Fruit fly (Drosophila melanogaster) whole organism, embryonic: ENCODE results near the gene mRpL16.

Experiments used
- Ada2b ChIP-seq: fragments of 200-800 bp; sonication (Bioruptor generic); IDR thresholded peaks from 2 replicates; pipeline ENCODE4 v1.3.6; 2022; ENCODE audit warnings: missing biosample characterization, missing genetic modification characterization
- Adf1 ChIP-seq: fragments of 200-800 bp; sonication (Bioruptor generic); IDR thresholded peaks from 2 replicates; pipeline ENCODE4 v1.3.6; 2022; ENCODE audit warnings: missing biosample characterization, missing genetic modification characterization
- C15 ChIP-seq: fragments of 200-800 bp; sonication (Bioruptor generic); IDR thresholded peaks from 3 replicates; pipeline ENCODE4 v1.3.6; 2022; ENCODE audit warnings: missing biosample characterization, missing genetic modification characterization
- CG10147 ChIP-seq: fragments of 200-800 bp; sonication (Bioruptor generic); optimal IDR thresholded peaks from 2 replicates; lab custom pipeline; 2019; ENCODE audit warnings: missing biosample characterization, mild to moderate bottlenecking, missing genetic modification characterization, moderate library complexity
- CG10267 ChIP-seq: fragments of 200-800 bp; sonication (Bioruptor generic); optimal IDR thresholded peaks from 2 replicates; lab custom pipeline; 2018; ENCODE audit warnings: missing biosample characterization, mild to moderate bottlenecking, missing genetic modification characterization, moderate library complexity
- CG10366 ChIP-seq: fragments of 200-800 bp; sonication (Bioruptor generic); IDR thresholded peaks from 2 replicates; pipeline ENCODE4 v1.3.6; 2022; ENCODE audit warnings: missing biosample characterization, missing genetic modification characterization
- CG12219 ChIP-seq: fragments of 200-800 bp; sonication (Bioruptor generic); optimal IDR thresholded peaks from 3 replicates; lab custom pipeline; 2018; ENCODE audit warnings: missing biosample characterization, mild to moderate bottlenecking, missing genetic modification characterization
- CG12391 ChIP-seq: fragments of 200-800 bp; sonication (Bioruptor generic); optimal IDR thresholded peaks from 3 replicates; lab custom pipeline; 2018; ENCODE audit warnings: missing biosample characterization, mild to moderate bottlenecking, missing genetic modification characterization, moderate library complexity
- CG12942 ChIP-seq: fragments of 200-800 bp; sonication (Bioruptor generic); optimal IDR thresholded peaks from 3 replicates; lab custom pipeline; 2016; ENCODE audit warnings: missing biosample characterization, missing genetic modification characterization
- CG13894 ChIP-seq: fragments of 200-800 bp; sonication (Bioruptor generic); optimal IDR thresholded peaks from 3 replicates; lab custom pipeline; 2018; ENCODE audit warnings: missing biosample characterization, mild to moderate bottlenecking, missing genetic modification characterization, moderate library complexity
- CG1602 ChIP-seq: fragments of 200-800 bp; sonication (Bioruptor generic); optimal IDR thresholded peaks from 3 replicates; lab custom pipeline; 2016; ENCODE audit warnings: missing biosample characterization, missing genetic modification characterization
- CG1603 ChIP-seq: fragments of 200-800 bp; sonication (Bioruptor generic); optimal IDR thresholded peaks from 2 replicates; lab custom pipeline; 2019; ENCODE audit warnings: missing biosample characterization, mild to moderate bottlenecking, missing genetic modification characterization, moderate library complexity
- CG16779 ChIP-seq: fragments of 200-800 bp; sonication (Bioruptor generic); IDR thresholded peaks from 2 replicates; pipeline ENCODE4 v1.3.6; 2022; ENCODE audit warnings: missing biosample characterization, missing genetic modification characterization
- CG17829 ChIP-seq: fragments of 200-800 bp; optimal IDR thresholded peaks from 2 replicates; lab custom pipeline; 2019; ENCODE audit warnings: missing biosample characterization, mild to moderate bottlenecking, missing genetic modification characterization, moderate library complexity
- CG2116 ChIP-seq: fragments of 200-800 bp; sonication (Bioruptor generic); optimal IDR thresholded peaks from 3 replicates; lab custom pipeline; 2018; ENCODE audit warnings: missing biosample characterization, mild to moderate bottlenecking, missing genetic modification characterization
- CG32532 ChIP-seq: fragments of 200-800 bp; sonication (Bioruptor generic); IDR thresholded peaks from 2 replicates; pipeline ENCODE4 v1.3.6; 2022; ENCODE audit warnings: missing biosample characterization, missing genetic modification characterization
- CG32772 ChIP-seq: fragments of 200-800 bp; sonication (Bioruptor generic); IDR thresholded peaks from 2 replicates; pipeline ENCODE4 v1.3.6; 2022; ENCODE audit warnings: missing biosample characterization, missing genetic modification characterization
- CG34422 ChIP-seq: fragments of 200-800 bp; sonication (Bioruptor generic); IDR thresholded peaks from 3 replicates; pipeline ENCODE4 v1.3.6; 2022; ENCODE audit warnings: missing biosample characterization, missing genetic modification characterization
- CG4854 ChIP-seq: fragments of 200-800 bp; sonication (Bioruptor generic); optimal IDR thresholded peaks from 2 replicates; lab custom pipeline; 2016; ENCODE audit warnings: missing biosample characterization, missing genetic modification characterization, inconsistent platforms
- CG6683 ChIP-seq: fragments of 200-800 bp; sonication (Bioruptor generic); optimal IDR thresholded peaks from 2 replicates; lab custom pipeline; 2017; ENCODE audit warnings: missing biosample characterization, mild to moderate bottlenecking, missing genetic modification characterization, missing genetic modification reagents
- CTCF ChIP-seq: fragments of 200-800 bp; sonication (Bioruptor generic); optimal IDR thresholded peaks from 2 replicates; lab custom pipeline; 2017; ENCODE audit warnings: missing biosample characterization, mild to moderate bottlenecking, missing genetic modification characterization, moderate library complexity
- CkIIα-i1 ChIP-seq: fragments of 200-800 bp; sonication (Bioruptor generic); IDR thresholded peaks from 2 replicates; pipeline ENCODE4 v1.3.6; 2022; ENCODE audit warnings: missing biosample characterization, missing genetic modification characterization
- Deaf1 ChIP-seq: fragments of 200-800 bp; optimal IDR thresholded peaks from 3 replicates; lab custom pipeline; 2019; ENCODE audit warnings: missing biosample characterization, mild to moderate bottlenecking, missing genetic modification characterization, moderate library complexity
- Dref ChIP-seq: fragments of 200-800 bp; sonication (Bioruptor generic); IDR thresholded peaks from 2 replicates; pipeline ENCODE4 v1.3.6; 2022; ENCODE audit warnings: missing biosample characterization, missing genetic modification characterization
- E2f2 ChIP-seq: fragments of 200-800 bp; sonication (Bioruptor generic); IDR thresholded peaks from 2 replicates; pipeline ENCODE4 v1.3.6; 2022; ENCODE audit warnings: missing biosample characterization, missing genetic modification characterization
- Ets65A ChIP-seq: fragments of 200-800 bp; sonication (Bioruptor generic); peaks from one replicate; lab custom pipeline; 2016; ENCODE audit warnings: missing biosample characterization, missing genetic modification characterization
- HLHmδ ChIP-seq: fragments of 200-800 bp; sonication (Bioruptor generic); optimal IDR thresholded peaks from 2 replicates; lab custom pipeline; 2018; ENCODE audit warnings: missing biosample characterization, mild to moderate bottlenecking, missing genetic modification characterization, moderate library complexity
- HmgD ChIP-seq: fragments of 200-800 bp; sonication (Bioruptor generic); optimal IDR thresholded peaks from 3 replicates; lab custom pipeline; 2016; ENCODE audit warnings: missing biosample characterization, missing genetic modification characterization
- Mad ChIP-seq: fragments of 200-800 bp; sonication (Bioruptor generic); optimal IDR thresholded peaks from 2 replicates; lab custom pipeline; 2016; ENCODE audit warnings: missing biosample characterization, missing genetic modification characterization
- Ptx1 ChIP-seq: fragments of 200-800 bp; sonication (Bioruptor generic); IDR thresholded peaks from 2 replicates; pipeline ENCODE4 v1.3.6; 2022; ENCODE audit warnings: missing biosample characterization, missing genetic modification characterization
- Rfx ChIP-seq: fragments of 200-800 bp; sonication (Bioruptor generic); IDR thresholded peaks from 2 replicates; pipeline ENCODE4 v1.3.6; 2022; ENCODE audit warnings: missing biosample characterization, missing genetic modification characterization
- Sin3A ChIP-seq: fragments of >200 bp; optimal IDR thresholded peaks from 2 replicates; lab custom pipeline; 2018
- Spps ChIP-seq: fragments of 200-800 bp; sonication (Bioruptor generic); optimal IDR thresholded peaks from 2 replicates; lab custom pipeline; 2018; ENCODE audit warnings: missing biosample characterization, mild to moderate bottlenecking, missing genetic modification characterization
- YL-1 ChIP-seq: fragments of 200-800 bp; sonication (Bioruptor generic); optimal IDR thresholded peaks from 3 replicates; lab custom pipeline; 2017; ENCODE audit warnings: missing biosample characterization, mild to moderate bottlenecking, missing genetic modification characterization
- amos ChIP-seq: fragments of 200-800 bp; sonication (Bioruptor generic); IDR thresholded peaks from 2 replicates; pipeline ENCODE4 v1.3.6; 2022; ENCODE audit warnings: missing biosample characterization, missing genetic modification characterization; ENCODE audit not compliant: partially characterized antibody
- chinmo ChIP-seq: fragments of 200-800 bp; sonication (Bioruptor generic); IDR thresholded peaks from 4 replicates; pipeline ENCODE4 v1.3.6; 2022; ENCODE audit warnings: missing biosample characterization, missing genetic modification characterization; ENCODE audit not compliant: partially characterized antibody
- ci ChIP-seq: fragments of 200-800 bp; sonication (Bioruptor generic); IDR thresholded peaks from 3 replicates; pipeline ENCODE4 v1.3.6; 2022; ENCODE audit warnings: missing biosample characterization, missing genetic modification characterization
- danr ChIP-seq: fragments of 200-800 bp; sonication (Bioruptor generic); IDR thresholded peaks from 2 replicates; pipeline ENCODE4 v1.3.6; 2022; ENCODE audit warnings: missing biosample characterization, missing genetic modification characterization
- ems ChIP-seq: fragments of 200-800 bp; sonication (Bioruptor generic); optimal IDR thresholded peaks from 3 replicates; lab custom pipeline; 2016; ENCODE audit warnings: missing biosample characterization, missing genetic modification characterization
- gfzf ChIP-seq: fragments of 200-800 bp; sonication (Bioruptor generic); optimal IDR thresholded peaks from 2 replicates; lab custom pipeline; 2016; ENCODE audit warnings: missing biosample characterization, mild to moderate bottlenecking, missing genetic modification characterization, moderate library complexity
- ind ChIP-seq: fragments of 200-800 bp; sonication (Bioruptor generic); optimal IDR thresholded peaks from 3 replicates; lab custom pipeline; 2016; ENCODE audit warnings: missing biosample characterization, missing genetic modification characterization
- kah ChIP-seq: fragments of 200-800 bp; sonication (Bioruptor generic); optimal IDR thresholded peaks from 2 replicates; lab custom pipeline; 2018; ENCODE audit warnings: missing biosample characterization, mild to moderate bottlenecking, missing genetic modification characterization
- kay ChIP-seq: fragments of 200-800 bp; sonication (Bioruptor generic); optimal IDR thresholded peaks from 2 replicates; lab custom pipeline; 2016; ENCODE audit warnings: missing biosample characterization, missing genetic modification characterization
- luna ChIP-seq: fragments of 200-800 bp; sonication (Bioruptor generic); optimal IDR thresholded peaks from 2 replicates; lab custom pipeline; 2016; ENCODE audit warnings: missing biosample characterization, missing genetic modification characterization
- p53 ChIP-seq: fragments of 200-800 bp; sonication (Bioruptor generic); optimal IDR thresholded peaks from 2 replicates; lab custom pipeline; 2016; ENCODE audit warnings: missing biosample characterization, missing genetic modification characterization
- pan ChIP-seq, 4 experiments: fragments of >200 bp in 3 of 4; fragments of 200-800 bp in 1 of 4; sonication (Bioruptor generic) in 1 of 4; optimal IDR thresholded peaks in 3 of 4; IDR thresholded peaks in 1 of 4; 2 replicates each; pipeline versions ENCODE4 v1.3.6 to Lab custom; 2017 to 2022; ENCODE audit warnings: missing biosample characterization in 2 of 4, missing genetic modification characterization in 2 of 4, mixed read lengths in 1 of 4
- phol ChIP-seq: fragments of 200-800 bp; sonication (Bioruptor generic); optimal IDR thresholded peaks from 3 replicates; lab custom pipeline; 2018; ENCODE audit warnings: missing biosample characterization, mild to moderate bottlenecking, missing genetic modification characterization, moderate library complexity
- row ChIP-seq: fragments of 200-800 bp; sonication (Bioruptor generic); IDR thresholded peaks from 3 replicates; pipeline ENCODE4 v1.3.6; 2022; ENCODE audit warnings: missing biosample characterization, missing genetic modification characterization
- schlank ChIP-seq: fragments of 200-800 bp; sonication (Bioruptor generic); optimal IDR thresholded peaks from 2 replicates; lab custom pipeline; 2018; ENCODE audit warnings: missing biosample characterization, mild to moderate bottlenecking, missing genetic modification characterization
- sens ChIP-seq: fragments of 200-800 bp; sonication (Bioruptor generic); peaks from one replicate; lab custom pipeline; 2016; ENCODE audit warnings: missing biosample characterization, missing genetic modification characterization
- toy ChIP-seq: fragments of 200-800 bp; sonication (Bioruptor generic); IDR thresholded peaks from 2 replicates; pipeline ENCODE4 v1.3.6; 2022; ENCODE audit warnings: missing biosample characterization, missing genetic modification characterization

The mRpL16 gene

dm6 chrX:1922765-1923501 lies 32.9 kb downstream of the mRpL16 start, which contains the start of the genes eIF2Bepsilon and Ocrl (continued):
- TF ChIP-seq CG34422: peak; percentile 48; the same call in 1 of the 3 replicates
- TF ChIP-seq phol (tag; lab: Kevin White, UChicago): peak; percentile 49
- peak; percentile 73 for TF ChIP-seq YL-1 (GFP tag; lab: Kevin White, UChicago)
- peak; percentile 30; the same call in 1 of the 3 replicates for TF ChIP-seq ci (GFP tag; lab: Robert Waterston, UW)
- TF ChIP-seq gfzf: peak; percentile 99
- TF ChIP-seq CG32532 (GFP tag; lab: Robert Waterston, UW): no peak
- TF ChIP-seq CkIIα-i1: no peak
- TF ChIP-seq CG10366: no peak
- no peak for TF ChIP-seq ind (GFP tag; lab: Kevin White, UChicago)
- no peak for TF ChIP-seq luna (GFP tag; lab: Kevin White, UChicago)
- peak; percentile 46; the same call in 1 of the 2 replicates for TF ChIP-seq E2f2
- TF ChIP-seq CG12391 (tag; lab: Kevin White, UChicago): peak; percentile 33
- no peak for TF ChIP-seq CG10147
- TF ChIP-seq toy (GFP tag; lab: Robert Waterston, UW): no peak
- no peak for TF ChIP-seq Ptx1 (GFP tag; lab: Robert Waterston, UW)
- peak; percentile 25 for TF ChIP-seq CG17829 (tag; lab: Kevin White, UChicago)
- peak; percentile 27 for TF ChIP-seq kay (GFP tag; lab: Kevin White, UChicago)
- no peak for TF ChIP-seq CG12942 (GFP tag; lab: Kevin White, UChicago)
- no peak for TF ChIP-seq CG1603
- TF ChIP-seq Adf1: no peak
- peak; percentile 63 for TF ChIP-seq Deaf1
- TF ChIP-seq row (GFP tag; lab: Robert Waterston, UW): peak; percentile 23; the same call in 1 of the 3 replicates
- no peak for TF ChIP-seq Ada2b (GFP tag; lab: Robert Waterston, UW)
- 0 out of 4 replicates have a peak, but pooled peaks have one; percentile 58 for TF ChIP-seq chinmo (GFP tag; lab: Robert Waterston, UW)
- TF ChIP-seq p53 (GFP tag; lab: Kevin White, UChicago): peak; percentile 6
- peak; percentile 36 for TF ChIP-seq CTCF (GFP tag; lab: Kevin White, UChicago)
- TF ChIP-seq CG16779 (GFP tag; lab: Robert Waterston, UW): no peak
- TF ChIP-seq pan (optimal IDR thresholded peaks at IDR 0.05; lab: Kevin White, UChicago): no peak
- TF ChIP-seq pan (GFP tag; optimal IDR thresholded peaks at IDR 0.05 in 1 of 2, IDR thresholded peaks at IDR 0.05 in 1 of 2): no peak
- peak; percentile 38 for TF ChIP-seq kah
- peak; percentile 12 for TF ChIP-seq CG12219 (GFP tag; lab: Kevin White, UChicago)
- no peak for TF ChIP-seq CG1602 (GFP tag; lab: Kevin White, UChicago)
- TF ChIP-seq Spps: peak; percentile 4
- TF ChIP-seq amos: peak; percentile 46
- TF ChIP-seq Rfx (GFP tag; lab: Robert Waterston, UW): 0 out of 2 replicates have a peak, but pooled peaks have one; percentile 9
- no peak for TF ChIP-seq ems
- peak; percentile 66 for TF ChIP-seq CG2116 (GFP tag; lab: Kevin White, UChicago)
- TF ChIP-seq schlank (tag; lab: Kevin White, UChicago): no peak
- TF ChIP-seq Dref (GFP tag; lab: Robert Waterston, UW): peak; percentile 50
- TF ChIP-seq CG4854 (GFP tag; lab: Kevin White, UChicago): no peak
- TF ChIP-seq Ets65A (GFP tag; lab: Kevin White, UChicago): peak; percentile 94
- no peak for TF ChIP-seq danr (GFP tag; lab: Robert Waterston, UW)
- TF ChIP-seq Mad (GFP tag; lab: Kevin White, UChicago): peak; percentile 4
- peak; percentile 70 for TF ChIP-seq HLHmδ (GFP tag; lab: Kevin White, UChicago)
- TF ChIP-seq CG13894 (tag; lab: Kevin White, UChicago): no peak
- peak; percentile 20 for TF ChIP-seq sens (GFP tag; lab: Kevin White, UChicago)
- peak; percentile 73 for TF ChIP-seq HmgD (GFP tag; lab: Kevin White, UChicago)
- peak; percentile 9 for TF ChIP-seq CG10267 (tag; lab: Kevin White, UChicago)
- no peak for TF ChIP-seq C15 (GFP tag; lab: Robert Waterston, UW)
- peak; percentile 3 for TF ChIP-seq CG6683 (GFP tag; lab: Kevin White, UChicago)
- peak; percentile 77 for TF ChIP-seq Sin3A (lab: Kevin White, UChicago)
- TF ChIP-seq CG32772 (GFP tag; lab: Robert Waterston, UW): no peak
